Worm (Caenorhabditis elegans): ENCODE data around the gene nhr-76.

The nhr-76 gene

DNA sequence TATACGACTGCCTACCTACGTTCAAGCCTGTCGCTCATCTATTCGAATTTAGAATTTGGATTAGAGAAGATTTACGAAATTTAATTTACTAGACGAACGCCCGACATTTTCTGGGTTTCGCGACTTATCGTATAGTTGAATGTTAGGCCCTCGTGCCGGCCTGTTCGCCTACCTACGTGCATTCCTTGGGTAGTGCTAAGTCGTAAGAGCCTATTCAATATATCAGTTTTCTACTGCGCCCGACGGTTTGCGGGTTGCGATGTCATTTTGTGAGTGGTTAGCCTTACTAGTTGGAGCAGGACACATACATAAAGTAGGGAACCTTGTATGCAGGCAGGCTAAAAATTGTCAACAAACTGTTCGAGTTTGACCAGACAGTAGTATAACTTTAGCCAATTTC, 4.3 kb upstream of the nhr-76 start:
- no peak for TF ChIP-seq med-1 (GFP tag; optimal IDR thresholded peaks at IDR 0.05; ENCODE audit: insufficient read depth)
- no peak for TF ChIP-seq tab-1 (GFP tag; IDR thresholded peaks at IDR 0.05)
- TF ChIP-seq cog-1 (tag; optimal IDR thresholded peaks at IDR 0.05): no peak
- no peak for TF ChIP-seq T22C8.4 (GFP tag; IDR thresholded peaks at IDR 0.05)
- TF ChIP-seq flt-1 (GFP tag; IDR thresholded peaks at IDR 0.05): no peak
- TF ChIP-seq ztf-23 (GFP tag; IDR thresholded peaks at IDR 0.05): no peak
- no peak for TF ChIP-seq ztf-29 (GFP tag; IDR thresholded peaks at IDR 0.05)
- TF ChIP-seq ref-1 (GFP tag; conservative IDR thresholded peaks at IDR 0.05): no peak
- no peak for TF ChIP-seq klf-2 (GFP tag; conservative IDR thresholded peaks at IDR 0.05)

DNA sequence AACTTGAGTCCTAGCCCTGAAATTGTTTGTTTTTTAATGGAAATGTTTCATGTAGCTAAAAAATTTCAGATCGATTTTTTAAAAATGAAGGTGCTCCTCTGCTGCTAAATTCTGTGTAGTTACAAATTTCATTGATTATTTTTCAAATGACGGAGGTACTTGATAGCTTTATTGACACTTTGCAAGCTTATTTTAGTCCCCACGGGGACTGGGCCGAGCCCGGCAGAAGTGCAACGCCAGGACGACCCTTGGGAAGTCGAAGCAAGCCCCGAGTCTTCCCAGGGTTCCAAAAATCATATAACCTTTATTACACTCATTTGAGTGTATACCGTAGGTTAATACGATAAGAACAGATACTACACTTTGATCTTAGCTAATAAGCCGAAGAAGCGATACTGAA, 3.5 kb upstream of the nhr-76 start:
- TF ChIP-seq ztf-23 (GFP tag; IDR thresholded peaks at IDR 0.05) (no peak), cog-1 (tag; optimal IDR thresholded peaks at IDR 0.05) (no peak), ref-1 (GFP tag; conservative IDR thresholded peaks at IDR 0.05) (no peak), klf-2 (GFP tag; conservative IDR thresholded peaks at IDR 0.05) (no peak), ztf-29 (GFP tag; IDR thresholded peaks at IDR 0.05) (no peak)

DNA sequence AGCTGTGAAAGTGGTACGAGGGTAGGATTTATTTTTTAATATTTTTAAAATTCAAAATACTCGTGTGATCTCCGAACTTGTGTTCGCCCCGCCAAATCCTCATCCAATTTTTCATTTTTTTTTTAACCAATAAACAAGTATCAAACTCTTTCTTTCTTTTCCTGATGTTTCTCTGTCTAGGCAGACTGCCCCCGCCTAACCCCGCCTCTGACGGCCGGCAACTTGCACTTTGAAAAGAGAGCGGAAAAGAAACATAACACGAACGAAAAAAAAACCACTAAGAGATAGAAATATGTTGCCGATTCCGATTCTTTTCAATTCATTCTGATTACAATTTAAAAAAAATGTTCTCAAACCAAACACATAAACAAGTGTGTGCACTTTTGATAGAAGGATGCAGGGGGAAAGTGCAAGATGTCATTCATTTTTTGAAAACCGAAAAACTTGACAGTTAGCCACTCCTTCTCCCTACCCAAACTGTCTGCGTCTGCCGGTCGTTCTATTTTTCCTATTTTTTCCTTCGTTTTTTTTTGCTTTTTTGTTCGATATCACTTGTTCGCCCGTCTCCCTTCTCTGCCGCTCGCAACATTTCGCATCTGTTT, 1.3 kb upstream of the nhr-76 start:
- no peak for TF ChIP-seq cog-1 (tag; optimal IDR thresholded peaks at IDR 0.05)
- no peak for TF ChIP-seq ref-1 (GFP tag; conservative IDR thresholded peaks at IDR 0.05)
- TF ChIP-seq klf-2 (GFP tag; conservative IDR thresholded peaks at IDR 0.05): no peak
- no peak for TF ChIP-seq ztf-29 (GFP tag; IDR thresholded peaks at IDR 0.05)
- no peak for TF ChIP-seq T22C8.4 (GFP tag; IDR thresholded peaks at IDR 0.05)
- TF ChIP-seq med-1 (GFP tag; optimal IDR thresholded peaks at IDR 0.05; ENCODE audit: insufficient read depth): no peak
- no peak for TF ChIP-seq tab-1 (GFP tag; IDR thresholded peaks at IDR 0.05)
- TF ChIP-seq ztf-23 (GFP tag; IDR thresholded peaks at IDR 0.05): no peak
- TF ChIP-seq flt-1 (GFP tag; IDR thresholded peaks at IDR 0.05): no peak

ce11 chrIV:630598-630997, 3.3 kb downstream of the nhr-76 start:
- no peak for TF ChIP-seq klf-2 (GFP tag; conservative IDR thresholded peaks at IDR 0.05)
- TF ChIP-seq ztf-23 (GFP tag; IDR thresholded peaks at IDR 0.05): no peak
- no peak for TF ChIP-seq T22C8.4 (GFP tag; IDR thresholded peaks at IDR 0.05)
- TF ChIP-seq cog-1 (tag; optimal IDR thresholded peaks at IDR 0.05): no peak
- TF ChIP-seq ref-1 (GFP tag; conservative IDR thresholded peaks at IDR 0.05): no peak
- no peak for TF ChIP-seq flt-1 (GFP tag; IDR thresholded peaks at IDR 0.05)
- TF ChIP-seq ztf-29 (GFP tag; IDR thresholded peaks at IDR 0.05): no peak
- TF ChIP-seq tab-1 (GFP tag; IDR thresholded peaks at IDR 0.05): no peak
- no peak for TF ChIP-seq med-1 (GFP tag; optimal IDR thresholded peaks at IDR 0.05; ENCODE audit: insufficient read depth)

DNA sequence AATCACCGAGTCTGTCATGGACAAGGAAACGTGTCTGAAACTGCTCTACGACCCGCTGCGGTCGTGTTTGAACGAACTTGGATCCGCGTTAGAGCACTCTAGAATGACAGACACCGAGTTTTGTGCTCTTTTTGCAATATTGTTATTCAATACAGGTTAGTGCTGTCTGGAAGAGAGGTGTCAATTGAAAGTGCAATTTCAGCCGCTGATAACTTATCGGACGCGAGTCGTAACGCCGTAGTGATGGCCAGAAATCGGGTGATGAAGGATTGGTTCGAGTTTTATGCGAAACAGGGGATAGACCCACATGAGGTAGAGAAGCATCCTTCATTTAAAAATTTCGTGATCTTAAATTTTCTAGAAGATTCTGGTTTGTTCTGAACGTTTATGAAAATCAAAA, 4.5 kb downstream of the nhr-76 start:
- TF ChIP-seq klf-2 (GFP tag; conservative IDR thresholded peaks at IDR 0.05): no peak
- no peak for TF ChIP-seq T22C8.4 (GFP tag; IDR thresholded peaks at IDR 0.05)
- no peak for TF ChIP-seq ztf-23 (GFP tag; IDR thresholded peaks at IDR 0.05)
- no peak for TF ChIP-seq med-1 (GFP tag; optimal IDR thresholded peaks at IDR 0.05; ENCODE audit: insufficient read depth)
- no peak for TF ChIP-seq cog-1 (tag; optimal IDR thresholded peaks at IDR 0.05)
- TF ChIP-seq flt-1 (GFP tag; IDR thresholded peaks at IDR 0.05): no peak
- no peak for TF ChIP-seq tab-1 (GFP tag; IDR thresholded peaks at IDR 0.05)
- TF ChIP-seq ref-1 (GFP tag; conservative IDR thresholded peaks at IDR 0.05): no peak
- no peak for TF ChIP-seq ztf-29 (GFP tag; IDR thresholded peaks at IDR 0.05)

DNA sequence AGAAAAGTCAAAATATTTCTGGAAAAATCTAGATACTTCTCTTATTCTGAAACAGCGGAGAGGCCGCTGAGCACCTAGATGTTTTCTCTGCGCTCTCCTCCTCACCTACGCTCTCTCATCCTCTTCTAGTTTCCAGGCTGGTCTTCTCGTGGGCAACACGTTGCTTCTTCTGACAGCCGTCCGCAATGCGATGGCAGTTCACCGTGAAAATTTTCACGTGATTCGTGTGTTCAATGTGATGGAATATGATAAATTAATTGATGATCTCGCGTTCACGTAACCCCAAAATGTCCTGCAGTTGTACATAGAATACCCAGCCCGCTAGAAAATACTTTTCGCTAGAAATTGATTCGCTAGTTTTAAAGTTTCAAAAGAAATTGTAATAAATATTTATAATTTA, 6.2 kb downstream of the nhr-76 start:
- TF ChIP-seq ztf-23 (GFP tag; IDR thresholded peaks at IDR 0.05): no peak
- no peak for TF ChIP-seq med-1 (GFP tag; optimal IDR thresholded peaks at IDR 0.05; ENCODE audit: insufficient read depth)
- no peak for TF ChIP-seq ref-1 (GFP tag; conservative IDR thresholded peaks at IDR 0.05)
- TF ChIP-seq T22C8.4 (GFP tag; IDR thresholded peaks at IDR 0.05): no peak
- no peak for TF ChIP-seq ztf-29 (GFP tag; IDR thresholded peaks at IDR 0.05)
- TF ChIP-seq flt-1 (GFP tag; IDR thresholded peaks at IDR 0.05): no peak
- no peak for TF ChIP-seq tab-1 (GFP tag; IDR thresholded peaks at IDR 0.05)
- TF ChIP-seq klf-2 (GFP tag; conservative IDR thresholded peaks at IDR 0.05): no peak
- no peak for TF ChIP-seq cog-1 (tag; optimal IDR thresholded peaks at IDR 0.05)

ce11 chrIV:639167-639566, 11.8 kb downstream of the nhr-76 start:
- TF ChIP-seq ztf-29 (GFP tag; IDR thresholded peaks at IDR 0.05) (no peak), flt-1 (GFP tag; IDR thresholded peaks at IDR 0.05) (no peak), med-1 (GFP tag; optimal IDR thresholded peaks at IDR 0.05; ENCODE audit: insufficient read depth) (no peak), tab-1 (GFP tag; IDR thresholded peaks at IDR 0.05) (no peak), cog-1 (tag; optimal IDR thresholded peaks at IDR 0.05) (no peak), klf-2 (GFP tag; conservative IDR thresholded peaks at IDR 0.05) (no peak), ref-1 (GFP tag; conservative IDR thresholded peaks at IDR 0.05) (no peak), ztf-23 (GFP tag; IDR thresholded peaks at IDR 0.05) (no peak), T22C8.4 (GFP tag; IDR thresholded peaks at IDR 0.05) (no peak)

- TF ChIP-seq T22C8.4 (GFP tag; IDR thresholded peaks at IDR 0.05) (no peak), ztf-23 (GFP tag; IDR thresholded peaks at IDR 0.05) (no peak), cog-1 (tag; optimal IDR thresholded peaks at IDR 0.05) (no peak), tab-1 (GFP tag; IDR thresholded peaks at IDR 0.05) (no peak), med-1 (GFP tag; optimal IDR thresholded peaks at IDR 0.05; ENCODE audit: insufficient read depth) (no peak), klf-2 (GFP tag; conservative IDR thresholded peaks at IDR 0.05) (no peak), flt-1 (GFP tag; IDR thresholded peaks at IDR 0.05) (no peak), ref-1 (GFP tag; conservative IDR thresholded peaks at IDR 0.05) (no peak), ztf-29 (GFP tag; IDR thresholded peaks at IDR 0.05) (no peak)
These were observed 16.1 kb downstream of the nhr-76 start for ce11 chrIV:643481-643880.

ce11 chrIV:648362-648761, 21.0 kb downstream of the nhr-76 start:
- no peak for TF ChIP-seq T22C8.4 (GFP tag; IDR thresholded peaks at IDR 0.05)
- TF ChIP-seq ztf-23 (GFP tag; IDR thresholded peaks at IDR 0.05): no peak
- TF ChIP-seq flt-1 (GFP tag; IDR thresholded peaks at IDR 0.05): no peak
- no peak for TF ChIP-seq tab-1 (GFP tag; IDR thresholded peaks at IDR 0.05)
- TF ChIP-seq klf-2 (GFP tag; conservative IDR thresholded peaks at IDR 0.05): no peak
- no peak for TF ChIP-seq cog-1 (tag; optimal IDR thresholded peaks at IDR 0.05)

DNA sequence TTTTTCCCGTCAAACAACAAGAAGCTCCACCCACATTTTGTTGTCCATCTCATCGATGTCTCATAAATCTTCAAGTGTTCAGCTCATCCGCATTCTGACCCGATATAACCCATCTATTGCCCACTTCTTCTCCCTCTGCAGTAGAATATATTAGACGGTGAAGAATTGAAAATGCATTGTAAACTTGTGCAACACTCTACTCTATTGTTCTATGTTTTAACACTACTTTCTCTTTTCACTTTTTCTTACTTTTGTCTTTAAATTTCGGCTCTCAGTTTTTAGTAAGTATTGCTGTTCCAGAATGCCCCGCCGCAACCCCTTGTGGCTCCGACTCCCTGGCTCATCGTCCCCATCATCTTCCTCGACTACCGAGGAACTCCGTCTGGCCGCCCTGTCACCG, 22.0 kb downstream of the nhr-76 start, which contains the start of gene K11H12.9:
Gene K11H12.9, plus strand, starts transcription at position 301 of the 400 bp plus-strand sequence.
- TF ChIP-seq flt-1 (GFP tag; IDR thresholded peaks at IDR 0.05): no peak
- TF ChIP-seq klf-2 (GFP tag; conservative IDR thresholded peaks at IDR 0.05): no peak
- TF ChIP-seq cog-1 (tag; optimal IDR thresholded peaks at IDR 0.05): no peak
